Worm (Caenorhabditis elegans) whole organism, midembryonic: Measurements from ENCODE around the gene gcs-1.

Experiments
- flt-1 ChIP-seq: fragments of 200-800 bp; sonication (Bioruptor generic); IDR thresholded peaks from 2 replicates; pipeline ENCODE4 v1.3.6; 2022; ENCODE audit warnings: missing genetic modification characterization, missing compliant biosample characterization
- klf-2 ChIP-seq: fragments of 200-800 bp; sonication (Bioruptor generic); conservative IDR thresholded peaks from 2 replicates; pipeline ENCODE4 v1.3.6; 2022; ENCODE audit warnings: missing genetic modification reagents, missing genetic modification characterization, missing compliant biosample characterization
- ref-1 ChIP-seq: fragments of 200-800 bp; sonication (Bioruptor generic); conservative IDR thresholded peaks from 2 replicates; pipeline ENCODE4 v1.3.6; 2022; ENCODE audit warnings: missing genetic modification reagents, missing genetic modification characterization, missing compliant biosample characterization
- ztf-23 ChIP-seq: fragments of 200-800 bp; sonication (Bioruptor generic); IDR thresholded peaks from 2 replicates; pipeline ENCODE4 v1.3.6; 2022; ENCODE audit warnings: missing genetic modification reagents, missing genetic modification characterization, missing compliant biosample characterization
- ztf-29 ChIP-seq: fragments of 200-800 bp; sonication (Bioruptor generic); IDR thresholded peaks from 2 replicates; pipeline ENCODE4 v1.3.6; 2022; ENCODE audit warnings: missing genetic modification reagents, missing genetic modification characterization, missing compliant biosample characterization

DNA sequence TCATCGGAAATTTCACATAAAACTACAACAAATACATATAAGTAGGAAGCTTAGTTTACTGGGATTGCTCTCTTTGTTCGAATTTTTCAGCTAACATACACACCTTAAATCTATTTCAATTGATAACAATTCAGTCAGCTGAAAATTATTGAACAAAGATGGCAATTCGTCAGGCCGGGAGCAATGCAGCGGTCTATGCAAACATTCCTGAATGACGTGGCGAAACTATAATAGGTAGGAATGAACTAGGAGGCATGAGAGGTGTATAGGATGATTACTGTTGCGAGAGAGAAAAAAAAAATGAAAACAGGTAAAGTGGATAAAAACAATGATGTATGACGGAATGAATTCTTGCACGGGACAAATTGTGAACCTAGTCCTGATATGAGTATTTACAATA lies 4.0 kb upstream of the gcs-1 start:
- TF ChIP-seq klf-2 (GFP tag; lab: Robert Waterston, UW), result no peak
- TF ChIP-seq ztf-23 (GFP tag; lab: Robert Waterston, UW), result no peak
- no peak for TF ChIP-seq ref-1 (GFP tag; lab: Robert Waterston, UW)
- TF ChIP-seq flt-1 (GFP tag; lab: Robert Waterston, UW), result no peak
- no peak for TF ChIP-seq ztf-29 (GFP tag; lab: Robert Waterston, UW)
